Worm (Caenorhabditis elegans): ENCODE measurements around the gene K08B5.1.

DNA sequence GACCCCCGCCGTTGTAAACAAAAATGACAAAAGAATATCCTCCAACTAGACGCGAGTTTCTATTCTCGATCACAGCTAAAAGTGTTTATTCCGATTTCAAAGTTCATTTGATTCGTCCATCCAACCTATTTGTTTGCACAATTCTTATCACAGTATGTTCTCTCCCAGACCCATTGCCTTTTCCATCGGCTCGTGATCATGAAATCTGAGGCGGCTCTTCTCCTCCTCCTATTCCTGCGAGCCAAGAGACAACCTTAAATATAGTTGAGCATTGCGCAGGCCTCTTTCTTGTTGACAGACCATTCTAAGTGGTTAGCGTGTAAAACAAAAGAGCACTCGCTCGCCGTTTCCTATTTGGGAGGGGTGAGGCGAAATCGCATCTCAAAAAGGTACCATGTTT, 38.7 kb downstream of the K08B5.1 start:
- no peak for TF ChIP-seq ttx-3 (tag; optimal IDR thresholded peaks at IDR 0.05)
- TF ChIP-seq tbx-7 (tag; optimal IDR thresholded peaks at IDR 0.05): no peak
- TF ChIP-seq pha-4 (tag; optimal IDR thresholded peaks at IDR 0.05): no peak
- no peak for TF ChIP-seq ceh-6 (GFP tag; optimal IDR thresholded peaks at IDR 0.05)
- no peak for TF ChIP-seq fkh-10 (GFP tag; optimal IDR thresholded peaks at IDR 0.05)
- TF ChIP-seq ama-1 (optimal IDR thresholded peaks at IDR 0.05): no peak
- TF ChIP-seq elt-2 (tag; optimal IDR thresholded peaks at IDR 0.05): no peak
- no peak for TF ChIP-seq ets-4 (tag; optimal IDR thresholded peaks at IDR 0.05)
- no peak for TF ChIP-seq ceh-31 (tag; optimal IDR thresholded peaks at IDR 0.05)
- TF ChIP-seq nfya-1 (tag; optimal IDR thresholded peaks at IDR 0.05): no peak
- no peak for TF ChIP-seq unc-3 (GFP tag; conservative IDR thresholded peaks at IDR 0.05)
- TF ChIP-seq unc-3 (tag; optimal IDR thresholded peaks at IDR 0.05): no peak
- no peak for TF ChIP-seq sox-4 (tag; optimal IDR thresholded peaks at IDR 0.05)
- no peak for TF ChIP-seq ceh-45 (GFP tag; IDR thresholded peaks at IDR 0.05)
- no peak for TF ChIP-seq pag-3 (tag; optimal IDR thresholded peaks at IDR 0.05; ENCODE audit: borderline replicate concordance)

Measured in whole organism, late embryonic.